In the genomic region with DNA sequence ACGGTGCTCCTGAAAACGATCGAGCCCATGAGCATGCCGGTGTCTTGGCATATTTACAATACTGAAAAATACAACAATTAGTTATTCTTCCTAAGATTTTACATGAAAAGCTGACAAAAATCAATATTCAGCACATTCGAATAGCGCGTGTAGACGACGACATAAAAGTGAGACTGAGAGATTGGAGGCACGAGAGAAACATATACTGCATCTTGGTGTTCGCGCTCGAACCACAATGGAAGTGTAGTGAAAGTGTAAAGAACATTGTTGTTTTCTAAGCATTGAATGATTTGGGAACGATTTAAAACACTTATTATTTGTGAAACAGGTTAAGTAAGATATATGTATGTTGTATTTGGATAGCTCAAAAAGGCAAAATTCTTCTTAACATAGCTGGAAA, we compare ENCODE assay signal across 1 worm cellular context.
TF ChIP-seq lines count a peak whose summit lies in the region.

A gene (minus strand): TSS at position 67 of the 400 bp plus-strand sequence.

TF ChIP-seq in whole organism, L4 larva, 104 proteins besides CTCF, POLR2A, EP300 and RAD21 (continued from another document):
- TF ChIP-seq madf-5 (GFP tag; IDR thresholded peaks at IDR 0.05; lab: Robert Waterston, UW), result no peak
- no peak for TF ChIP-seq nhr-41 (GFP tag; IDR thresholded peaks at IDR 0.05; lab: Robert Waterston, UW)
- TF ChIP-seq hlh-30 (tag; optimal IDR thresholded peaks at IDR 0.05; lab: Kevin White, UChicago; ENCODE audit: insufficient read depth), result peak; percentile 58
- peak in 1 of 2 experiments; percentile 49 for TF ChIP-seq mdl-1 (tag; optimal IDR thresholded peaks at IDR 0.05; lab: Kevin White, UChicago)
- TF ChIP-seq spr-3 (GFP tag; optimal IDR thresholded peaks at IDR 0.05; lab: Kevin White, UChicago), result no peak
- TF ChIP-seq jun-1 (tag; optimal IDR thresholded peaks at IDR 0.05; lab: Kevin White, UChicago), result no peak
- no peak for TF ChIP-seq Y105C5A.15 (GFP tag; IDR thresholded peaks at IDR 0.05; lab: Robert Waterston, UW)
- no peak for TF ChIP-seq fos-1 (tag; optimal IDR thresholded peaks at IDR 0.05; lab: Kevin White, UChicago)
- TF ChIP-seq hmg-1.1 (GFP tag; IDR thresholded peaks at IDR 0.05; lab: Robert Waterston, UW), result 0 out of 2 replicates have a peak, but pooled peaks have one; percentile 21
- TF ChIP-seq daf-8 (GFP tag; IDR thresholded peaks at IDR 0.05; lab: Robert Waterston, UW), result no peak
- TF ChIP-seq dmd-9 (GFP tag; IDR thresholded peaks at IDR 0.05; lab: Robert Waterston, UW), result no peak
- TF ChIP-seq set-16 (GFP tag; IDR thresholded peaks at IDR 0.05; lab: Robert Waterston, UW), result no peak
- no peak for TF ChIP-seq tra-1 (GFP tag; IDR thresholded peaks at IDR 0.05; lab: Robert Waterston, UW)
- no peak for TF ChIP-seq lin-39 (tag; optimal IDR thresholded peaks at IDR 0.05; lab: Kevin White, UChicago)
- no peak for TF ChIP-seq cey-2 (tag; optimal IDR thresholded peaks at IDR 0.05; lab: Kevin White, UChicago; ENCODE audit: borderline replicate concordance, insufficient read depth)
- TF ChIP-seq F26F4.8 (GFP tag; conservative IDR thresholded peaks at IDR 0.05; lab: Robert Waterston, UW), result no peak
- TF ChIP-seq nhr-25 (tag; optimal IDR thresholded peaks at IDR 0.05; lab: Kevin White, UChicago; ENCODE audit: borderline replicate concordance, insufficient read depth), result no peak
- TF ChIP-seq snpc-4 (tag; optimal IDR thresholded peaks at IDR 0.05; lab: Kevin White, UChicago), result no peak
- no peak for TF ChIP-seq nhr-10 (tag; optimal IDR thresholded peaks at IDR 0.05; lab: Kevin White, UChicago)
- TF ChIP-seq ceh-32 (tag; optimal IDR thresholded peaks at IDR 0.05; lab: Kevin White, UChicago; ENCODE audit: poor library complexity), result no peak
- TF ChIP-seq D1046.2 (GFP tag; IDR thresholded peaks at IDR 0.05; lab: Robert Waterston, UW), result no peak
- TF ChIP-seq spr-1 (tag; optimal IDR thresholded peaks at IDR 0.05; lab: Kevin White, UChicago), result no peak
- no peak for TF ChIP-seq F37D6.2 (tag; optimal IDR thresholded peaks at IDR 0.05; lab: Kevin White, UChicago)
- TF ChIP-seq Y75B8A.6 (GFP tag; IDR thresholded peaks at IDR 0.05; lab: Robert Waterston, UW), result no peak
- TF ChIP-seq ceh-20 (GFP tag; IDR thresholded peaks at IDR 0.05; lab: Robert Waterston, UW), result no peak
- TF ChIP-seq nhr-237 (tag; optimal IDR thresholded peaks at IDR 0.05; lab: Kevin White, UChicago), result no peak
- no peak for TF ChIP-seq skn-1 (tag; optimal IDR thresholded peaks at IDR 0.05; lab: Kevin White, UChicago)
- peak; percentile 60 for TF ChIP-seq nhr-28 (tag; optimal IDR thresholded peaks at IDR 0.05; lab: Kevin White, UChicago)
- no peak for TF ChIP-seq saeg-2 (GFP tag; IDR thresholded peaks at IDR 0.05; lab: Robert Waterston, UW)
- no peak for TF ChIP-seq egl-43 (GFP tag; IDR thresholded peaks at IDR 0.05; lab: Robert Waterston, UW)
- TF ChIP-seq mxl-3 (GFP tag; optimal IDR thresholded peaks at IDR 0.05; lab: Kevin White, UChicago), result peak; percentile 26
